Fruit fly (Drosophila melanogaster): Measurements from ENCODE around the gene CG14151.
A peak's percentile ranks its signal among the peaks of the same experiment; 100 is the strongest.

Gene CG14151

dm6 chr3L:10660744-10661589 lies 32.7 kb upstream of the CG14151 start, which contains the start of the genes CG32066 and CG8003 (continued):
- TF ChIP-seq lab (GFP tag; optimal IDR thresholded peaks at IDR 0.05) (peak; percentile 63), CG15601 (tag; optimal IDR thresholded peaks at IDR 0.05) (peak; percentile 47), ase (GFP tag; IDR thresholded peaks at IDR 0.05) (peak; percentile 39; the same call in 1 of the 3 replicates), gsb-n (tag; optimal IDR thresholded peaks at IDR 0.05) (peak; percentile 35), hbn (GFP tag; IDR thresholded peaks at IDR 0.05; ENCODE audit: partially characterized antibody) (peak; percentile 89), nerfin-1 (tag; optimal IDR thresholded peaks at IDR 0.05) (peak; percentile 96), nerfin-2 (GFP tag; IDR thresholded peaks at IDR 0.05; ENCODE audit: partially characterized antibody) (peak; percentile 90), CG5180 (GFP tag; optimal IDR thresholded peaks at IDR 0.05) (peak; percentile 43), Kr (GFP tag; optimal IDR thresholded peaks at IDR 0.05) (no peak), knrl (GFP tag; IDR thresholded peaks at IDR 0.05; ENCODE audit: partially characterized antibody) (peak; percentile 92), her (GFP tag; optimal IDR thresholded peaks at IDR 0.05) (no peak), wdn (GFP tag; IDR thresholded peaks at IDR 0.05) (no peak), emc (GFP tag; optimal IDR thresholded peaks at IDR 0.05) (no peak), Bdp1 (GFP tag; optimal IDR thresholded peaks at IDR 0.05) (no peak), bigmax (GFP tag; optimal IDR thresholded peaks at IDR 0.05) (no peak), CG5245 (GFP tag; optimal IDR thresholded peaks at IDR 0.05) (no peak), Doc2 (GFP tag; IDR thresholded peaks at IDR 0.05) (no peak), CG7963 (GFP tag; IDR thresholded peaks at IDR 0.05; ENCODE audit: partially characterized antibody) (peak; percentile 85), CG34376 (GFP tag; optimal IDR thresholded peaks at IDR 0.05) (peak; percentile 86), Sry-β (GFP tag; optimal IDR thresholded peaks at IDR 0.05) (no peak), vnd (GFP tag; IDR thresholded peaks at IDR 0.05; ENCODE audit: partially characterized antibody) (peak; percentile 91), CG7928 (GFP tag; optimal IDR thresholded peaks at IDR 0.05) (no peak), sob (GFP tag; IDR thresholded peaks at IDR 0.05) (peak; percentile 57; the same call in 1 of the 2 replicates), kni (GFP tag; optimal IDR thresholded peaks at IDR 0.05) (peak; percentile 10), CG31365 (tag; optimal IDR thresholded peaks at IDR 0.05) (no peak), chinmo (GFP tag; IDR thresholded peaks at IDR 0.05; ENCODE audit: partially characterized antibody) (peak; percentile 61; the same call in 2 of the 4 replicates), Drgx (GFP tag; IDR thresholded peaks at IDR 0.05) (no peak), Sox102F (GFP tag; optimal IDR thresholded peaks at IDR 0.05) (peak; percentile 15), E2f1 (GFP tag; IDR thresholded peaks at IDR 0.05) (no peak), Aef1 (GFP tag; IDR thresholded peaks at IDR 0.05) (peak; percentile 65), TFAM (GFP tag; optimal IDR thresholded peaks at IDR 0.05) (no peak), mam (GFP tag; optimal IDR thresholded peaks at IDR 0.05) (peak; percentile 3), chif (GFP tag; optimal IDR thresholded peaks at IDR 0.05) (no peak), CG2712 (tag; optimal IDR thresholded peaks at IDR 0.05) (peak; percentile 64), ind (GFP tag; optimal IDR thresholded peaks at IDR 0.05) (peak; percentile 12), CG1602 (GFP tag; optimal IDR thresholded peaks at IDR 0.05) (peak; percentile 52), dan (GFP tag; IDR thresholded peaks at IDR 0.05) (no peak), CG11723 (GFP tag; optimal IDR thresholded peaks at IDR 0.05) (peak; percentile 28), CTCF (GFP tag; optimal IDR thresholded peaks at IDR 0.05) (no peak), ftz-f1 (GFP tag; optimal IDR thresholded peaks at IDR 0.05) (no peak), Mrtf (GFP tag; IDR thresholded peaks at IDR 0.05) (no peak), ac (GFP tag; optimal IDR thresholded peaks at IDR 0.05) (peak; percentile 17), row (GFP tag; IDR thresholded peaks at IDR 0.05) (peak; percentile 82), CG32772 (GFP tag; IDR thresholded peaks at IDR 0.05) (no peak), Dip3 (GFP tag; optimal IDR thresholded peaks at IDR 0.05) (no peak), Spps (tag; optimal IDR thresholded peaks at IDR 0.05) (no peak), CG10274 (GFP tag; optimal IDR thresholded peaks at IDR 0.05) (no peak), CG11504 (tag; optimal IDR thresholded peaks at IDR 0.05) (peak; percentile 50), onecut (GFP tag; IDR thresholded peaks at IDR 0.05) (0 out of 2 replicates have a peak, but pooled peaks have one; percentile 9)
